Worm (Caenorhabditis elegans) whole organism, midembryonic: ENCODE results near the gene cdgs-1.

Experiments used
- flt-1 ChIP-seq: fragments of 200-800 bp; sonication (Bioruptor generic); IDR thresholded peaks from 2 replicates; pipeline ENCODE4 v1.3.6; 2022; ENCODE audit warnings: missing genetic modification characterization, missing compliant biosample characterization
- klf-2 ChIP-seq: fragments of 200-800 bp; sonication (Bioruptor generic); conservative IDR thresholded peaks from 2 replicates; pipeline ENCODE4 v1.3.6; 2022; ENCODE audit warnings: missing genetic modification reagents, missing genetic modification characterization, missing compliant biosample characterization

DNA sequence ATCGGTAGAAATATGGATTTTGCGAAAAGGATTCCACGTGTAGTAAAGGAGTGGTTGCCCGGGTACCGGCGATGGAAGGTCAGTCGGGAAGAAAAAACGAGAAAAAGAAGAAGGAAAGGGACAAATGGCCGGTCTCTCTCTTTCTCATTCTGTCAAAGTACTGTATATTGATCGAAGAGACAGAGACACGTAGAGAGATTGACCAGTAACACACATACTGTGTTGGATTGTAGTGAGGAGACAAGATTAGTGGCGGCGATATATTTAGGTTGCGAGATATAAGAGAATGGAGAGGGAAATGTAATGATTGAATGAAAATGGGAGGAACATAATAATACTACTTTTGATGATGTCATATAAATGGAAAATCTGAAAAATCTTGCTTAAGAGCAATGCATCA is 20.5 kb upstream of the cdgs-1 start:
- TF ChIP-seq flt-1 (GFP tag; lab: Robert Waterston, UW) (no peak), klf-2 (no peak)
